Fruit fly (Drosophila melanogaster) whole organism, embryonic: ENCODE results near the gene CG8993.

Source experiments
- B-H1 ChIP-seq: fragments of 200-800 bp; sonication (Bioruptor generic); IDR thresholded peaks from 3 replicates; pipeline ENCODE4 v1.3.6; 2022; ENCODE audit warnings: missing biosample characterization, missing genetic modification characterization
- CG10543 ChIP-seq: fragments of 200-800 bp; sonication (Bioruptor generic); optimal IDR thresholded peaks from 3 replicates; lab custom pipeline; 2017; ENCODE audit warnings: missing biosample characterization, mild to moderate bottlenecking, missing genetic modification characterization, moderate library complexity
- CG11247 ChIP-seq: fragments of 200-800 bp; sonication (Bioruptor generic); IDR thresholded peaks from 2 replicates; pipeline ENCODE4 v1.3.6; 2022; ENCODE audit warnings: missing biosample characterization, missing genetic modification characterization
- CG11456 ChIP-seq: fragments of 200-800 bp; sonication (Bioruptor generic); IDR thresholded peaks from 3 replicates; pipeline ENCODE4 v1.3.6; 2022; ENCODE audit warnings: missing biosample characterization, missing genetic modification characterization
- CG12391 ChIP-seq: fragments of 200-800 bp; sonication (Bioruptor generic); optimal IDR thresholded peaks from 3 replicates; lab custom pipeline; 2018; ENCODE audit warnings: missing biosample characterization, mild to moderate bottlenecking, missing genetic modification characterization, moderate library complexity
- CG13287 ChIP-seq: fragments of 200-800 bp; sonication (Bioruptor generic); IDR thresholded peaks from 2 replicates; pipeline ENCODE4 v1.3.6; 2022; ENCODE audit warnings: missing biosample characterization, missing genetic modification characterization; ENCODE audit not compliant: partially characterized antibody
- CG1647 ChIP-seq: fragments of 200-800 bp; sonication (Bioruptor generic); optimal IDR thresholded peaks from 3 replicates; lab custom pipeline; 2016; ENCODE audit warnings: missing biosample characterization, missing genetic modification characterization
- CG17385 ChIP-seq: fragments of 200-800 bp; sonication (Bioruptor generic); optimal IDR thresholded peaks from 3 replicates; lab custom pipeline; 2018; ENCODE audit warnings: missing biosample characterization, mild to moderate bottlenecking, missing genetic modification characterization
- CG2199 ChIP-seq: fragments of 200-800 bp; sonication (Bioruptor generic); IDR thresholded peaks from 3 replicates; pipeline ENCODE4 v1.3.6; 2022; ENCODE audit warnings: missing biosample characterization, missing genetic modification characterization
- CG2712 ChIP-seq: fragments of 200-800 bp; optimal IDR thresholded peaks from 3 replicates; lab custom pipeline; 2019; ENCODE audit warnings: missing biosample characterization, mild to moderate bottlenecking, missing genetic modification characterization, moderate library complexity
- CG3995 ChIP-seq: fragments of 200-800 bp; sonication (Bioruptor generic); optimal IDR thresholded peaks from 3 replicates; lab custom pipeline; 2016; ENCODE audit warnings: missing biosample characterization, missing genetic modification characterization
- CG5245 ChIP-seq: fragments of 200-800 bp; sonication (Bioruptor generic); optimal IDR thresholded peaks from 3 replicates; lab custom pipeline; 2016; ENCODE audit warnings: missing biosample characterization, missing genetic modification characterization
- CG9437 ChIP-seq: fragments of 200-800 bp; sonication (Bioruptor generic); optimal IDR thresholded peaks from 2 replicates; lab custom pipeline; 2018; ENCODE audit warnings: missing biosample characterization, mild to moderate bottlenecking, missing genetic modification characterization
- Chrac-16 ChIP-seq: fragments of 200-800 bp; sonication (Bioruptor generic); optimal IDR thresholded peaks from 3 replicates; lab custom pipeline; 2016; ENCODE audit warnings: missing biosample characterization, missing genetic modification characterization
- D19A ChIP-seq: fragments of 200-800 bp; optimal IDR thresholded peaks from 3 replicates; lab custom pipeline; 2019; ENCODE audit warnings: missing biosample characterization, mild to moderate bottlenecking, missing genetic modification characterization, moderate library complexity
- D19B ChIP-seq: fragments of 200-800 bp; sonication (Bioruptor generic); optimal IDR thresholded peaks from 2 replicates; lab custom pipeline; 2017; ENCODE audit warnings: missing biosample characterization, mild to moderate bottlenecking, missing genetic modification characterization
- E2f1 ChIP-seq: fragments of 200-800 bp; sonication (Bioruptor generic); IDR thresholded peaks from 2 replicates; pipeline ENCODE4 v1.3.6; 2022; ENCODE audit warnings: missing biosample characterization, missing genetic modification characterization
- E2f2 ChIP-seq: fragments of 200-800 bp; sonication (Bioruptor generic); IDR thresholded peaks from 2 replicates; pipeline ENCODE4 v1.3.6; 2022; ENCODE audit warnings: missing biosample characterization, missing genetic modification characterization
- Elba2 ChIP-seq: fragments of 200-800 bp; sonication (Bioruptor generic); optimal IDR thresholded peaks from 3 replicates; lab custom pipeline; 2016; ENCODE audit warnings: missing biosample characterization, missing genetic modification characterization
- Fer2 ChIP-seq: fragments of 200-800 bp; sonication (Bioruptor generic); optimal IDR thresholded peaks from 2 replicates; lab custom pipeline; 2018; ENCODE audit warnings: missing biosample characterization, mild to moderate bottlenecking, missing genetic modification characterization, moderate library complexity
- HHEX ChIP-seq: fragments of 200-800 bp; sonication (Bioruptor generic); optimal IDR thresholded peaks from 3 replicates; lab custom pipeline; 2017; ENCODE audit warnings: missing biosample characterization, mild to moderate bottlenecking, missing genetic modification characterization, missing genetic modification reagents
- Hey ChIP-seq: fragments of 200-800 bp; sonication (Bioruptor generic); optimal IDR thresholded peaks from 3 replicates; lab custom pipeline; 2018; ENCODE audit warnings: missing biosample characterization, mild to moderate bottlenecking, missing genetic modification characterization
- Hmx ChIP-seq: fragments of 200-800 bp; sonication (Bioruptor generic); optimal IDR thresholded peaks from 2 replicates; lab custom pipeline; 2016; ENCODE audit warnings: missing biosample characterization, missing genetic modification characterization
- Meics ChIP-seq: fragments of 200-800 bp; sonication (Bioruptor generic); optimal IDR thresholded peaks from 2 replicates; lab custom pipeline; 2017; ENCODE audit warnings: missing biosample characterization, mild to moderate bottlenecking, missing genetic modification characterization
- NK7.1 ChIP-seq: fragments of 200-800 bp; sonication (Bioruptor generic); optimal IDR thresholded peaks from 3 replicates; lab custom pipeline; 2016; ENCODE audit warnings: missing biosample characterization, missing genetic modification characterization
- Oaz ChIP-seq: fragments of 200-800 bp; sonication (Bioruptor generic); IDR thresholded peaks from 2 replicates; pipeline ENCODE4 v1.3.6; 2022; ENCODE audit warnings: missing biosample characterization, missing genetic modification characterization
- Vsx1 ChIP-seq: fragments of 200-800 bp; sonication (Bioruptor generic); optimal IDR thresholded peaks from 2 replicates; lab custom pipeline; 2017; ENCODE audit warnings: missing biosample characterization, mild to moderate bottlenecking, missing genetic modification characterization, missing genetic modification reagents
- abd-A ChIP-seq: fragments of 200-800 bp; sonication (Bioruptor generic); optimal IDR thresholded peaks from 3 replicates; lab custom pipeline; 2019; ENCODE audit warnings: missing biosample characterization, mild to moderate bottlenecking, missing genetic modification characterization, moderate library complexity
- bsh ChIP-seq, 2 experiments: fragments of 200-800 bp; sonication (Bioruptor generic); optimal IDR thresholded peaks; 2 replicates each; lab custom pipeline; 2017 to 2018; ENCODE audit warnings: mild to moderate bottlenecking in 2 of 2, missing biosample characterization in 2 of 2, missing genetic modification characterization in 2 of 2, moderate library complexity in 1 of 2
- crp ChIP-seq, 2 experiments: fragments of 200-800 bp; sonication (Bioruptor generic); optimal IDR thresholded peaks; 2 replicates in 1 of 2; 3 replicates in 1 of 2; lab custom pipeline; 2017; ENCODE audit warnings: missing biosample characterization in 2 of 2, missing genetic modification characterization in 2 of 2, mild to moderate bottlenecking in 1 of 2, moderate library complexity in 1 of 2
- dati ChIP-seq: fragments of 200-800 bp; sonication (Bioruptor generic); IDR thresholded peaks from 2 replicates; pipeline ENCODE4 v1.3.6; 2022; ENCODE audit warnings: missing biosample characterization, missing genetic modification characterization
- dimm ChIP-seq: fragments of 200-800 bp; sonication (Bioruptor generic); IDR thresholded peaks from 2 replicates; pipeline ENCODE4 v1.3.6; 2022; ENCODE audit warnings: missing biosample characterization, missing genetic modification characterization
- disco-r ChIP-seq: fragments of 200-800 bp; sonication (Bioruptor generic); optimal IDR thresholded peaks from 2 replicates; lab custom pipeline; 2016; ENCODE audit warnings: missing biosample characterization, missing genetic modification characterization
- eyg ChIP-seq: fragments of 200-800 bp; sonication (Bioruptor generic); optimal IDR thresholded peaks from 3 replicates; lab custom pipeline; 2016; ENCODE audit warnings: missing biosample characterization, missing genetic modification characterization
- ftz-f1 ChIP-seq: fragments of 200-800 bp; sonication (Bioruptor generic); optimal IDR thresholded peaks from 2 replicates; lab custom pipeline; 2016; ENCODE audit warnings: missing biosample characterization, missing genetic modification characterization
- grn ChIP-seq: fragments of 200-800 bp; sonication (Bioruptor generic); optimal IDR thresholded peaks from 3 replicates; lab custom pipeline; 2017; ENCODE audit warnings: missing biosample characterization, missing genetic modification characterization
- hb ChIP-seq: fragments of 200-800 bp; sonication (Bioruptor generic); IDR thresholded peaks from 3 replicates; pipeline ENCODE4 v1.3.6; 2022; ENCODE audit warnings: missing biosample characterization, missing genetic modification characterization; ENCODE audit not compliant: partially characterized antibody
- ken ChIP-seq: fragments of 200-800 bp; sonication (Bioruptor generic); IDR thresholded peaks from 3 replicates; pipeline ENCODE4 v1.3.6; 2022; ENCODE audit warnings: missing biosample characterization, missing genetic modification characterization
- nom ChIP-seq: fragments of 200-800 bp; sonication (Bioruptor generic); optimal IDR thresholded peaks from 2 replicates; lab custom pipeline; 2017; ENCODE audit warnings: missing biosample characterization, missing genetic modification characterization, mild to moderate bottlenecking, moderate library complexity, missing genetic modification reagents
- peb ChIP-seq: fragments of 200-800 bp; sonication (Bioruptor generic); IDR thresholded peaks from 2 replicates; pipeline ENCODE4 v1.3.6; 2022; ENCODE audit warnings: missing biosample characterization, missing genetic modification characterization
- pho ChIP-seq: fragments of 200-800 bp; sonication (Bioruptor generic); optimal IDR thresholded peaks from 2 replicates; lab custom pipeline; 2016; ENCODE audit warnings: missing biosample characterization, missing genetic modification characterization
- shn ChIP-seq: fragments of 200-800 bp; sonication (Bioruptor generic); optimal IDR thresholded peaks from 3 replicates; lab custom pipeline; 2016; ENCODE audit warnings: missing biosample characterization, missing genetic modification characterization
- slou ChIP-seq: fragments of 200-800 bp; sonication (Bioruptor generic); optimal IDR thresholded peaks from 3 replicates; lab custom pipeline; 2016; ENCODE audit warnings: missing biosample characterization, missing genetic modification characterization
- so ChIP-seq: fragments of 200-800 bp; sonication (Bioruptor generic); IDR thresholded peaks from 3 replicates; pipeline ENCODE4 v1.3.6; 2022; ENCODE audit warnings: missing biosample characterization, missing genetic modification characterization
- stwl ChIP-seq: fragments of 200-800 bp; sonication (Bioruptor generic); optimal IDR thresholded peaks from 3 replicates; lab custom pipeline; 2018; ENCODE audit warnings: missing biosample characterization, mild to moderate bottlenecking, missing genetic modification characterization, moderate library complexity
- sug ChIP-seq: fragments of 200-800 bp; optimal IDR thresholded peaks from 2 replicates; lab custom pipeline; 2019; ENCODE audit warnings: missing biosample characterization, mild to moderate bottlenecking, missing genetic modification characterization, moderate library complexity
- vfl ChIP-seq: fragments of 200-800 bp; sonication (Bioruptor generic); optimal IDR thresholded peaks from 2 replicates; lab custom pipeline; 2016; ENCODE audit warnings: missing biosample characterization, missing genetic modification characterization
- vvl ChIP-seq: fragments of 200-800 bp; sonication (Bioruptor generic); IDR thresholded peaks from 2 replicates; pipeline ENCODE4 v1.3.6; 2022; ENCODE audit warnings: missing biosample characterization, missing genetic modification characterization
- wek ChIP-seq: fragments of 200-800 bp; sonication (Bioruptor generic); optimal IDR thresholded peaks from 3 replicates; lab custom pipeline; 2018; ENCODE audit warnings: missing biosample characterization, mild to moderate bottlenecking, missing genetic modification characterization, moderate library complexity
- zfh1 ChIP-seq: fragments of 200-800 bp; sonication (Bioruptor generic); IDR thresholded peaks from 3 replicates; pipeline ENCODE4 v1.3.6; 2022; ENCODE audit warnings: missing biosample characterization, missing genetic modification characterization

Gene CG8993

DNA sequence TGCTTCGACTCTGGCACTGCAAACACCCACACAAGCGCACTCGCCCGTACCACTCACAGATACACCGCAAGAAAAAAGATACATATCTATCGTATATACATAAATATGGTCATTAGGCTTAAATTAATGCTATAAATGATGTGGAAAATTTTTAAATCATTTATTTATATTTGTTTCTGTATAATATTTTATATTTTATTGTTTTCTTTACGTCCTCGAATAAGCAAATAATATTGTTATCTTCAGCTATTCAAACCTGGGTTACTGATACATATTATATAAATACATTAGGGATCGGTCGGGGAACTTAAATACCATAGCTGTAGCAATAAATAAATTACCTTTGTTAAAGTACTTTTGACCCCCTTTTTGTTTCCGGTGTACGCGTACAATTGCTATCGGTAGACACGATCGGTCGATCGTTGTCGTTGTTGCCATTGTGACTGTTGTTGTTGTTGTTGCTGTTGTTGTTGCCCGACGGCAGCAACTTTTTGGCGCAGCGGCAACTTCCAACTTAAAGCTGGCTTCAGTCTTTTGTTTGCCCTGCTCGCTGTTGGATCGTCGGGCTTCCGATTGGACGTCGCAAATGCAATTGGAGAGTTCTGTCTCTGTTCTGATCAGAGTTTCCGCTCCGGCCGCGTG lies 45.5 kb downstream of the CG8993 start (continued):
- TF ChIP-seq abd-A (tag; lab: Kevin White, UChicago) (no peak), E2f2 (peak; percentile 43; the same call in 1 of the 2 replicates), HHEX (GFP tag; lab: Kevin White, UChicago) (peak; percentile 77), ken (GFP tag; lab: Robert Waterston, UW) (0 out of 3 replicates have a peak, but pooled peaks have one; percentile 16), pho (GFP tag; lab: Kevin White, UChicago) (no peak), slou (GFP tag; lab: Kevin White, UChicago) (peak; percentile 43), CG17385 (GFP tag; lab: Kevin White, UChicago) (peak; percentile 74), hb (no peak), dimm (GFP tag; lab: Robert Waterston, UW) (no peak), CG1647 (GFP tag; lab: Kevin White, UChicago) (no peak), CG9437 (GFP tag; lab: Kevin White, UChicago) (peak; percentile 80), NK7.1 (GFP tag; lab: Kevin White, UChicago) (no peak), E2f1 (peak; percentile 36; the same call in 1 of the 2 replicates), stwl (tag; lab: Kevin White, UChicago) (no peak), CG12391 (tag; lab: Kevin White, UChicago) (peak; percentile 80), CG13287 (GFP tag; lab: Robert Waterston, UW) (no peak; the same call in 1 of the 2 replicates), so (peak; percentile 73; the same call in 2 of the 3 replicates), D19B (GFP tag; lab: Kevin White, UChicago) (no peak), vvl (peak; percentile 39; the same call in 1 of the 2 replicates), CG2712 (tag; lab: Kevin White, UChicago) (peak; percentile 81), CG2199 (no peak), zfh1 (GFP tag; lab: Robert Waterston, UW) (0 out of 3 replicates have a peak, but pooled peaks have one; percentile 25), Hey (tag; lab: Kevin White, UChicago) (no peak), Oaz (no peak), Elba2 (peak; percentile 6), CG10543 (GFP tag; lab: Kevin White, UChicago) (peak; percentile 59), disco-r (GFP tag; lab: Kevin White, UChicago) (no peak), dati (GFP tag; lab: Robert Waterston, UW) (no peak), bsh (GFP tag; optimal IDR thresholded peaks at IDR 0.05; lab: Kevin White, UChicago) (peak; percentile 65 to 93), B-H1 (GFP tag; lab: Robert Waterston, UW) (peak; percentile 35; the same call in 1 of the 3 replicates), vfl (GFP tag; lab: Kevin White, UChicago) (no peak), crp (GFP tag; optimal IDR thresholded peaks at IDR 0.05; lab: Kevin White, UChicago) (peak in 1 of 2 experiments; percentile 14), D19A (peak; percentile 73), Hmx (no peak), shn (GFP tag; lab: Kevin White, UChicago) (no peak), Fer2 (tag; lab: Kevin White, UChicago) (peak; percentile 25), CG11247 (GFP tag; lab: Robert Waterston, UW) (no peak; the same call in 1 of the 2 replicates), Vsx1 (peak; percentile 50), eyg (GFP tag; lab: Kevin White, UChicago) (no peak), ftz-f1 (GFP tag; lab: Kevin White, UChicago) (no peak), CG3995 (GFP tag; lab: Kevin White, UChicago) (no peak), CG5245 (GFP tag; lab: Kevin White, UChicago) (peak; percentile 9), wek (GFP tag; lab: Kevin White, UChicago) (no peak), sug (tag; lab: Kevin White, UChicago) (peak; percentile 68), peb (GFP tag; lab: Robert Waterston, UW) (peak; percentile 8; the same call in 1 of the 2 replicates), CG11456 (no peak), grn (GFP tag; lab: Kevin White, UChicago) (peak; percentile 68), nom (GFP tag; lab: Kevin White, UChicago) (peak; percentile 91), Chrac-16 (peak; percentile 48), Meics (GFP tag; lab: Kevin White, UChicago) (peak; percentile 77)
